Fruit fly (Drosophila melanogaster): Measurements from ENCODE around the gene CG6204.
A peak's percentile ranks its signal among the peaks of the same experiment; 100 is the strongest.

Gene CG6204

dm6 chr3R:24206341-24207114 is 12.9 kb downstream of the CG6204 start (continued):
- TF ChIP-seq CG6272 (GFP tag; IDR thresholded peaks at IDR 0.05) (0 out of 2 replicates have a peak, but pooled peaks have one; percentile 26), prd (optimal IDR thresholded peaks at IDR 0.05) (no peak), prd (GFP tag; IDR thresholded peaks at IDR 0.05) (peak; percentile 41; the same call in 1 of the 3 replicates), CG15601 (tag; optimal IDR thresholded peaks at IDR 0.05) (peak; percentile 52), CG18599 (GFP tag; optimal IDR thresholded peaks at IDR 0.05) (peak; percentile 16), CG9876 (GFP tag; optimal IDR thresholded peaks at IDR 0.05) (no peak), Nf-YB (GFP tag; optimal IDR thresholded peaks at IDR 0.05) (no peak), disco-r (GFP tag; optimal IDR thresholded peaks at IDR 0.05) (no peak), CG1233 (GFP tag; optimal IDR thresholded peaks at IDR 0.05) (peak; percentile 35), B-H2 (GFP tag; optimal IDR thresholded peaks at IDR 0.05) (no peak), GATAe (GFP tag; conservative IDR thresholded peaks at IDR 0.05) (no peak), CG30403 (GFP tag; optimal IDR thresholded peaks at IDR 0.05) (peak; percentile 31), ttk (GFP tag; IDR thresholded peaks at IDR 0.05) (peak; percentile 74), pum (GFP tag; optimal IDR thresholded peaks at IDR 0.05) (no peak), CG1603 (tag; optimal IDR thresholded peaks at IDR 0.05) (peak; percentile 77), sqz (GFP tag; optimal IDR thresholded peaks at IDR 0.05) (peak; percentile 90), gem (tag; optimal IDR thresholded peaks at IDR 0.05) (peak; percentile 74), hkb (optimal IDR thresholded peaks at IDR 0.05) (no peak), hkb (GFP tag; IDR thresholded peaks at IDR 0.05) (peak; percentile 65), Pdp1 (GFP tag; optimal IDR thresholded peaks at IDR 0.05) (peak; percentile 16 to 53), pzg (GFP tag; optimal IDR thresholded peaks at IDR 0.05) (no peak), Hr3 (GFP tag; optimal IDR thresholded peaks at IDR 0.05) (peak; percentile 35), CG7839 (tag; optimal IDR thresholded peaks at IDR 0.05) (peak; percentile 66), peb (GFP tag; IDR thresholded peaks at IDR 0.05) (peak; percentile 48; the same call in 1 of the 2 replicates), sob (GFP tag; IDR thresholded peaks at IDR 0.05) (peak; percentile 42; the same call in 1 of the 2 replicates), dmrt11E (tag; optimal IDR thresholded peaks at IDR 0.05) (no peak), Asciz (GFP tag; optimal IDR thresholded peaks at IDR 0.05) (peak; percentile 21), CG18011 (GFP tag; optimal IDR thresholded peaks at IDR 0.05) (no peak), CG9797 (GFP tag; optimal IDR thresholded peaks at IDR 0.05) (no peak), bbx (GFP tag; IDR thresholded peaks at IDR 0.05; ENCODE audit: partially characterized antibody) (no peak), Deaf1 (tag; optimal IDR thresholded peaks at IDR 0.05) (no peak), ssp (GFP tag; IDR thresholded peaks at IDR 0.05) (peak; percentile 46), gsb (GFP tag; IDR thresholded peaks at IDR 0.05) (0 out of 2 replicates have a peak, but pooled peaks have one; percentile 15), CG12219 (GFP tag; optimal IDR thresholded peaks at IDR 0.05) (peak; percentile 61), Oaz (GFP tag; IDR thresholded peaks at IDR 0.05) (peak; percentile 36; the same call in 1 of the 2 replicates), chm (GFP tag; IDR thresholded peaks at IDR 0.05) (no peak), Eip74EF (GFP tag; optimal IDR thresholded peaks at IDR 0.05) (peak in 1 of 2 experiments; percentile 61), CG1529 (GFP tag; optimal IDR thresholded peaks at IDR 0.05) (peak; percentile 37), Oli (tag; optimal IDR thresholded peaks at IDR 0.05) (peak; percentile 62), Sin3A (optimal IDR thresholded peaks at IDR 0.05) (no peak), E2f2 (GFP tag; IDR thresholded peaks at IDR 0.05) (peak; percentile 22; the same call in 1 of the 2 replicates), gfzf (GFP tag; optimal IDR thresholded peaks at IDR 0.05) (no peak), CG10366 (GFP tag; IDR thresholded peaks at IDR 0.05) (peak; percentile 51; the same call in 1 of the 2 replicates), E2f1 (GFP tag; IDR thresholded peaks at IDR 0.05) (0 out of 2 replicates have a peak, but pooled peaks have one; percentile 28), lmd (GFP tag; IDR thresholded peaks at IDR 0.05) (peak; percentile 57), fd96Cb (tag; optimal IDR thresholded peaks at IDR 0.05) (peak; percentile 62), zfh1 (GFP tag; IDR thresholded peaks at IDR 0.05) (peak; percentile 58; the same call in 1 of the 3 replicates), nau (GFP tag; optimal IDR thresholded peaks at IDR 0.05) (no peak), oc (tag; optimal IDR thresholded peaks at IDR 0.05) (peak; percentile 87)
